Fruit fly (Drosophila melanogaster) whole organism, embryonic: ENCODE measurements around the gene CG31816.
A peak's percentile ranks its signal among the peaks of the same experiment; 100 is the strongest.

Experiments used
- Adf1 ChIP-seq: fragments of 200-800 bp; sonication (Bioruptor generic); IDR thresholded peaks from 2 replicates; pipeline ENCODE4 v1.3.6; 2022; ENCODE audit warnings: missing biosample characterization, missing genetic modification characterization
- Bgb ChIP-seq: fragments of 200-800 bp; sonication (Bioruptor generic); IDR thresholded peaks from 2 replicates; pipeline ENCODE4 v1.3.6; 2022; ENCODE audit warnings: missing biosample characterization, missing genetic modification characterization; ENCODE audit not compliant: partially characterized antibody
- C15 ChIP-seq: fragments of 200-800 bp; sonication (Bioruptor generic); IDR thresholded peaks from 3 replicates; pipeline ENCODE4 v1.3.6; 2022; ENCODE audit warnings: missing biosample characterization, missing genetic modification characterization
- CG10366 ChIP-seq: fragments of 200-800 bp; sonication (Bioruptor generic); IDR thresholded peaks from 2 replicates; pipeline ENCODE4 v1.3.6; 2022; ENCODE audit warnings: missing biosample characterization, missing genetic modification characterization
- CG10543 ChIP-seq: fragments of 200-800 bp; sonication (Bioruptor generic); optimal IDR thresholded peaks from 3 replicates; lab custom pipeline; 2017; ENCODE audit warnings: missing biosample characterization, mild to moderate bottlenecking, missing genetic modification characterization, moderate library complexity
- CG12391 ChIP-seq: fragments of 200-800 bp; sonication (Bioruptor generic); optimal IDR thresholded peaks from 3 replicates; lab custom pipeline; 2018; ENCODE audit warnings: missing biosample characterization, mild to moderate bottlenecking, missing genetic modification characterization, moderate library complexity
- CG12769 ChIP-seq: fragments of 200-800 bp; sonication (Bioruptor generic); optimal IDR thresholded peaks from 2 replicates; lab custom pipeline; 2019; ENCODE audit warnings: missing biosample characterization, mild to moderate bottlenecking, missing genetic modification characterization, moderate library complexity
- CG14441 ChIP-seq: fragments of 200-800 bp; sonication (Bioruptor generic); IDR thresholded peaks from 2 replicates; pipeline ENCODE4 v1.3.6; 2022; ENCODE audit warnings: missing biosample characterization, missing genetic modification characterization
- CG15269 ChIP-seq: fragments of 200-800 bp; sonication (Bioruptor generic); optimal IDR thresholded peaks from 2 replicates; lab custom pipeline; 2018; ENCODE audit warnings: missing biosample characterization, mild to moderate bottlenecking, missing genetic modification characterization, moderate library complexity
- CG1647 ChIP-seq: fragments of 200-800 bp; sonication (Bioruptor generic); optimal IDR thresholded peaks from 3 replicates; lab custom pipeline; 2016; ENCODE audit warnings: missing biosample characterization, missing genetic modification characterization
- CG1792 ChIP-seq: fragments of 200-800 bp; sonication (Bioruptor generic); optimal IDR thresholded peaks from 2 replicates; lab custom pipeline; 2016; ENCODE audit warnings: missing biosample characterization, missing genetic modification characterization
- CG2199 ChIP-seq: fragments of 200-800 bp; sonication (Bioruptor generic); IDR thresholded peaks from 3 replicates; pipeline ENCODE4 v1.3.6; 2022; ENCODE audit warnings: missing biosample characterization, missing genetic modification characterization
- CG2875 ChIP-seq: fragments of 200-800 bp; sonication (Bioruptor generic); optimal IDR thresholded peaks from 2 replicates; lab custom pipeline; 2017; ENCODE audit warnings: missing biosample characterization, mild to moderate bottlenecking, missing genetic modification characterization, missing genetic modification reagents
- CG32772 ChIP-seq: fragments of 200-800 bp; sonication (Bioruptor generic); IDR thresholded peaks from 2 replicates; pipeline ENCODE4 v1.3.6; 2022; ENCODE audit warnings: missing biosample characterization, missing genetic modification characterization
- CG34224 ChIP-seq: fragments of 200-800 bp; sonication (Bioruptor generic); IDR thresholded peaks from 3 replicates; pipeline ENCODE4 v1.3.6; 2022; ENCODE audit warnings: missing biosample characterization, missing genetic modification characterization; ENCODE audit not compliant: partially characterized antibody
- CG3838 ChIP-seq: fragments of 200-800 bp; sonication (Bioruptor generic); optimal IDR thresholded peaks from 3 replicates; lab custom pipeline; 2016; ENCODE audit warnings: missing biosample characterization, missing genetic modification characterization
- CG4707 ChIP-seq: fragments of 200-800 bp; sonication (Bioruptor generic); optimal IDR thresholded peaks from 2 replicates; lab custom pipeline; 2018; ENCODE audit warnings: missing biosample characterization, mild to moderate bottlenecking, missing genetic modification characterization, moderate library complexity
- CG6854 ChIP-seq: fragments of 200-800 bp; sonication (Bioruptor generic); optimal IDR thresholded peaks from 3 replicates; lab custom pipeline; 2017; ENCODE audit warnings: missing biosample characterization, mild to moderate bottlenecking, missing genetic modification characterization
- CG9727 ChIP-seq: fragments of 200-800 bp; sonication (Bioruptor generic); optimal IDR thresholded peaks from 3 replicates; lab custom pipeline; 2017; ENCODE audit warnings: missing biosample characterization, mild to moderate bottlenecking, missing genetic modification characterization
- CoRest ChIP-seq: fragments of 200-800 bp; sonication (Bioruptor generic); optimal IDR thresholded peaks from 3 replicates; lab custom pipeline; 2018; ENCODE audit warnings: missing biosample characterization, mild to moderate bottlenecking, missing genetic modification characterization, moderate library complexity
- D19A ChIP-seq: fragments of 200-800 bp; optimal IDR thresholded peaks from 3 replicates; lab custom pipeline; 2019; ENCODE audit warnings: missing biosample characterization, mild to moderate bottlenecking, missing genetic modification characterization, moderate library complexity
- D19B ChIP-seq: fragments of 200-800 bp; sonication (Bioruptor generic); optimal IDR thresholded peaks from 2 replicates; lab custom pipeline; 2017; ENCODE audit warnings: missing biosample characterization, mild to moderate bottlenecking, missing genetic modification characterization
- Dp ChIP-seq: fragments of 200-800 bp; sonication (Bioruptor generic); optimal IDR thresholded peaks from 2 replicates; lab custom pipeline; 2018; ENCODE audit warnings: missing biosample characterization, mild to moderate bottlenecking, missing genetic modification characterization, moderate library complexity
- Fer1 ChIP-seq: fragments of 200-800 bp; sonication (Bioruptor generic); optimal IDR thresholded peaks from 2 replicates; lab custom pipeline; 2017; ENCODE audit warnings: missing biosample characterization, mild to moderate bottlenecking, missing genetic modification characterization
- HLHmδ ChIP-seq: fragments of 200-800 bp; sonication (Bioruptor generic); optimal IDR thresholded peaks from 2 replicates; lab custom pipeline; 2018; ENCODE audit warnings: missing biosample characterization, mild to moderate bottlenecking, missing genetic modification characterization, moderate library complexity
- Hr3 ChIP-seq: fragments of 200-800 bp; sonication (Bioruptor generic); optimal IDR thresholded peaks from 3 replicates; lab custom pipeline; 2016; ENCODE audit warnings: missing biosample characterization, missing genetic modification characterization
- Hr78 ChIP-seq, 2 experiments: fragments of 200-800 bp in 1 of 2; fragments of >200 bp in 1 of 2; sonication (Bioruptor generic) in 1 of 2; optimal IDR thresholded peaks; 2 replicates each; lab custom pipeline; 2017 to 2019; ENCODE audit warnings: missing biosample characterization in 2 of 2, missing genetic modification characterization in 2 of 2, mild to moderate bottlenecking in 1 of 2, moderate library complexity in 1 of 2
- Kr ChIP-seq: fragments of 200-800 bp; sonication (Bioruptor generic); optimal IDR thresholded peaks from 2 replicates; lab custom pipeline; 2017; ENCODE audit warnings: missing biosample characterization, mild to moderate bottlenecking, missing genetic modification characterization
- Med ChIP-seq: fragments of 200-800 bp; sonication (Bioruptor generic); peaks from one replicate; lab custom pipeline; 2016; ENCODE audit warnings: missing biosample characterization, missing genetic modification characterization, mild to moderate bottlenecking, inconsistent platforms, moderate library complexity
- NC2β ChIP-seq: fragments of 200-800 bp; sonication (Bioruptor generic); optimal IDR thresholded peaks from 2 replicates; lab custom pipeline; 2016; ENCODE audit warnings: missing biosample characterization, missing genetic modification characterization
- Sry-β ChIP-seq: fragments of 200-800 bp; sonication (Bioruptor generic); optimal IDR thresholded peaks from 2 replicates; lab custom pipeline; 2018; ENCODE audit warnings: missing biosample characterization, mild to moderate bottlenecking, missing genetic modification characterization, moderate library complexity
- TFAM ChIP-seq: fragments of 200-800 bp; sonication (Bioruptor generic); optimal IDR thresholded peaks from 2 replicates; lab custom pipeline; 2017; ENCODE audit warnings: missing biosample characterization, missing genetic modification characterization, inconsistent platforms
- danr ChIP-seq: fragments of 200-800 bp; sonication (Bioruptor generic); IDR thresholded peaks from 2 replicates; pipeline ENCODE4 v1.3.6; 2022; ENCODE audit warnings: missing biosample characterization, missing genetic modification characterization
- dimm ChIP-seq: fragments of 200-800 bp; sonication (Bioruptor generic); IDR thresholded peaks from 2 replicates; pipeline ENCODE4 v1.3.6; 2022; ENCODE audit warnings: missing biosample characterization, missing genetic modification characterization
- gro ChIP-seq: fragments of 200-800 bp; sonication (Bioruptor generic); optimal IDR thresholded peaks from 2 replicates; lab custom pipeline; 2016; ENCODE audit warnings: missing biosample characterization, missing genetic modification characterization
- kah ChIP-seq: fragments of 200-800 bp; sonication (Bioruptor generic); optimal IDR thresholded peaks from 2 replicates; lab custom pipeline; 2018; ENCODE audit warnings: missing biosample characterization, mild to moderate bottlenecking, missing genetic modification characterization
- lilli ChIP-seq: fragments of 200-800 bp; sonication (Bioruptor generic); optimal IDR thresholded peaks from 3 replicates; lab custom pipeline; 2016; ENCODE audit warnings: missing biosample characterization, missing genetic modification characterization
- mam ChIP-seq: fragments of 200-800 bp; sonication (Bioruptor generic); optimal IDR thresholded peaks from 3 replicates; lab custom pipeline; 2016; ENCODE audit warnings: missing biosample characterization, missing genetic modification characterization
- nmo ChIP-seq: fragments of 200-800 bp; sonication (Bioruptor generic); optimal IDR thresholded peaks from 2 replicates; lab custom pipeline; 2018; ENCODE audit warnings: missing biosample characterization, mild to moderate bottlenecking, missing genetic modification characterization, moderate library complexity
- phol ChIP-seq: fragments of 200-800 bp; sonication (Bioruptor generic); optimal IDR thresholded peaks from 3 replicates; lab custom pipeline; 2018; ENCODE audit warnings: missing biosample characterization, mild to moderate bottlenecking, missing genetic modification characterization, moderate library complexity
- prd ChIP-seq, 3 experiments: fragments of >200 bp in 2 of 3; fragments of 200-800 bp in 1 of 3; sonication (Bioruptor generic) in 1 of 3; optimal IDR thresholded peaks in 2 of 3; IDR thresholded peaks in 1 of 3; 2 replicates in 2 of 3; 3 replicates in 1 of 3; pipeline versions ENCODE4 v1.3.6 to Lab custom; 2017 to 2022; ENCODE audit warnings: missing biosample characterization in 1 of 3, missing genetic modification characterization in 1 of 3
- ranshi ChIP-seq: fragments of 200-800 bp; sonication (Bioruptor generic); IDR thresholded peaks from 2 replicates; pipeline ENCODE4 v1.3.6; 2022; ENCODE audit warnings: missing biosample characterization, missing genetic modification characterization
- rib ChIP-seq: fragments of 200-800 bp; sonication (Bioruptor generic); IDR thresholded peaks from 2 replicates; pipeline ENCODE4 v1.3.6; 2022; ENCODE audit warnings: missing biosample characterization, missing genetic modification characterization
- scrt ChIP-seq: fragments of 200-800 bp; sonication (Bioruptor generic); optimal IDR thresholded peaks from 2 replicates; lab custom pipeline; 2018; ENCODE audit warnings: missing biosample characterization, mild to moderate bottlenecking, missing genetic modification characterization, moderate library complexity
- sug ChIP-seq: fragments of 200-800 bp; optimal IDR thresholded peaks from 2 replicates; lab custom pipeline; 2019; ENCODE audit warnings: missing biosample characterization, mild to moderate bottlenecking, missing genetic modification characterization, moderate library complexity
- unpg ChIP-seq: fragments of 200-800 bp; sonication (Bioruptor generic); optimal IDR thresholded peaks from 3 replicates; lab custom pipeline; 2018; ENCODE audit warnings: missing biosample characterization, mild to moderate bottlenecking, missing genetic modification characterization, moderate library complexity
- yki ChIP-seq: fragments of >200 bp; optimal IDR thresholded peaks from 3 replicates; lab custom pipeline; 2018
- z ChIP-seq: fragments of 200-800 bp; sonication (Bioruptor generic); IDR thresholded peaks from 3 replicates; pipeline ENCODE4 v1.3.6; 2022; ENCODE audit warnings: missing biosample characterization, missing genetic modification characterization

Gene CG31816

DNA sequence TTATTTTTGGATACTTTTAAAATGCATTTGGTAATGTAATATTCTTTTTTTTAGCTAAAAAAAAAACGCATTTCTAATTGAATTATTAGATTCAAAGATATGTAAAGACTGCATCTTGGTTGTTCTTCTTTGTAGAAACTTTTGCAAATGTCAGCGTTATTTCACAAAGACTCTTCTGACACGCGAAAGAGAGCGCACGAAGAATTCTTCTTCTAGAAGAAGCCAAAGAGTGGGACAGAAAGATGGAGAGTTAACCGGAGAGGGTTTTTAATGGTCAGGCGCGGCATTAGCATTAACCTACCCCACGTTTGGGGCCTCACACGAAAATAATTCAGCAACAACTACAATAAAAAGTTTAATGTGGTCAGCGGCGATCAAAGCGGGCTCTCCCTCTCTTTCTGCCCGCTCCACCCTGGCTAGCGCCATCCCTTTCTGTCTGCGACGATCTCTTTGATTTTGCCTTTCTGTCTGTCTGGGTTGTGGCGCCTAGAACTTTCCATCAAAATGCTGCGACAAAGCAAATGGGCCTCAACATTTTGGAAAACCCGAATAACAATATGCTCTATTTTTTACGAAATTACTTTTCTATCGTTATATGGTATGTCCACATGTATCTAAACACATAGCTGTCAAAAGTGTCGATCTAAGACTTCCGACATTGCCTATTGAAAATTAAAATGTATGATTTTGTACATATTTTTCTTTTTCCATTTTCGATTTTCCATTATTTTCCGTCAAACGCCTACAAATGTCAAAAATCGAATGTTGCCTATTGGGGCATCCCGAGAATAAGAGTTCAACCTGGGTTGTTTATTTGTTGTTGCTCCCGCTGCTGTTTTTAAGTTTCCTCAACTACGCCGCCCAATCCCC is 21.6 kb upstream of the CG31816 start (continued):
- peak; percentile 3 for TF ChIP-seq Hr3
- peak; percentile 53; the same call in 1 of the 2 replicates for TF ChIP-seq rib (GFP tag; lab: Robert Waterston, UW)
- peak; percentile 25; the same call in 1 of the 2 replicates for TF ChIP-seq ranshi (GFP tag; lab: Robert Waterston, UW)
- TF ChIP-seq Kr, result no peak
- peak; percentile 17 for TF ChIP-seq phol (tag; lab: Kevin White, UChicago)
- no peak for TF ChIP-seq gro
- TF ChIP-seq NC2β, result no peak
- TF ChIP-seq Med (GFP tag; lab: Kevin White, UChicago), result peak; percentile 92
- TF ChIP-seq CG4707 (GFP tag; lab: Kevin White, UChicago), result no peak
- TF ChIP-seq CG12391 (tag; lab: Kevin White, UChicago), result no peak
- peak; percentile 16 for TF ChIP-seq nmo (GFP tag; lab: Kevin White, UChicago)
- TF ChIP-seq CG6854, result no peak
- TF ChIP-seq yki (lab: Kevin White, UChicago), result peak; percentile 4
- peak; percentile 38 for TF ChIP-seq lilli (GFP tag; lab: Kevin White, UChicago)
- TF ChIP-seq D19A (tag; lab: Kevin White, UChicago), result peak; percentile 95
- no peak; the same call in 1 of the 2 replicates for TF ChIP-seq Adf1
- peak; percentile 34 for TF ChIP-seq sug (tag; lab: Kevin White, UChicago)
- peak; percentile 47 for TF ChIP-seq CG2199 (GFP tag; lab: Robert Waterston, UW)
- TF ChIP-seq CG14441 (GFP tag; lab: Robert Waterston, UW), result no peak
- TF ChIP-seq dimm (GFP tag; lab: Robert Waterston, UW), result no peak
- no peak for TF ChIP-seq Sry-β (GFP tag; lab: Kevin White, UChicago)
- peak; percentile 5 for TF ChIP-seq CG12769 (tag; lab: Kevin White, UChicago)
- TF ChIP-seq kah, result no peak
- TF ChIP-seq HLHmδ (GFP tag; lab: Kevin White, UChicago), result no peak
- no peak for TF ChIP-seq danr
- no peak for TF ChIP-seq CG32772 (GFP tag; lab: Robert Waterston, UW)
- no peak for TF ChIP-seq Dp (GFP tag; lab: Kevin White, UChicago)
- no peak for TF ChIP-seq scrt (GFP tag; lab: Kevin White, UChicago)
- TF ChIP-seq CG2875, result no peak
- peak; percentile 45 for TF ChIP-seq CG34224 (GFP tag; lab: Robert Waterston, UW)
- no peak for TF ChIP-seq prd (optimal IDR thresholded peaks at IDR 0.05; lab: Kevin White, UChicago)
- no peak; the same call in 2 of the 3 replicates for TF ChIP-seq prd (GFP tag; IDR thresholded peaks at IDR 0.05; lab: Robert Waterston, UW)
- TF ChIP-seq CG1792, result no peak
- peak; percentile 4 for TF ChIP-seq D19B
- TF ChIP-seq CG15269 (tag; lab: Kevin White, UChicago), result no peak
- no peak for TF ChIP-seq CoRest
- TF ChIP-seq C15 (GFP tag; lab: Robert Waterston, UW), result no peak
- TF ChIP-seq Bgb (GFP tag; lab: Robert Waterston, UW), result peak; percentile 31; the same call in 1 of the 2 replicates
- no peak for TF ChIP-seq CG3838 (GFP tag; lab: Kevin White, UChicago)
- no peak for TF ChIP-seq Fer1 (GFP tag; lab: Kevin White, UChicago)
- TF ChIP-seq CG10543 (GFP tag; lab: Kevin White, UChicago), result no peak
- no peak; the same call in 2 of the 3 replicates for TF ChIP-seq z (GFP tag; lab: Robert Waterston, UW)
- TF ChIP-seq CG9727 (GFP tag; lab: Kevin White, UChicago), result no peak
- TF ChIP-seq Hr78 (GFP tag; optimal IDR thresholded peaks at IDR 0.05; lab: Kevin White, UChicago), result no peak
- no peak for TF ChIP-seq unpg (GFP tag; lab: Kevin White, UChicago)
- no peak for TF ChIP-seq CG1647
- no peak for TF ChIP-seq TFAM (GFP tag; lab: Kevin White, UChicago)
- TF ChIP-seq mam, result peak; percentile 34
- TF ChIP-seq CG10366 (GFP tag; lab: Robert Waterston, UW), result no peak
